Worm (Caenorhabditis elegans): ENCODE data around the gene T27A10.6.

- TF ChIP-seq lin-13 (GFP tag; optimal IDR thresholded peaks at IDR 0.05) (no peak), dpl-1 (GFP tag; optimal IDR thresholded peaks at IDR 0.05) (no peak), lsy-2 (tag; optimal IDR thresholded peaks at IDR 0.05) (no peak), mep-1 (tag; optimal IDR thresholded peaks at IDR 0.05) (no peak), duxl-1 (tag; optimal IDR thresholded peaks at IDR 0.05; ENCODE audit: poor library complexity) (no peak), attf-4 (tag; optimal IDR thresholded peaks at IDR 0.05) (no peak), F49E8.2 (tag; optimal IDR thresholded peaks at IDR 0.05; ENCODE audit: borderline replicate concordance) (no peak), ZK337.2 (GFP tag; IDR thresholded peaks at IDR 0.05) (no peak), D1046.2 (GFP tag; IDR thresholded peaks at IDR 0.05) (no peak), snpc-4 (tag; optimal IDR thresholded peaks at IDR 0.05) (no peak), spr-1 (tag; optimal IDR thresholded peaks at IDR 0.05) (no peak), spr-3 (GFP tag; optimal IDR thresholded peaks at IDR 0.05) (no peak), ama-1 (optimal IDR thresholded peaks at IDR 0.05) (no peak), mes-2 (tag; optimal IDR thresholded peaks at IDR 0.05; ENCODE audit: poor library complexity, severe bottlenecking) (no peak)
Observed at ce11 chrX:3572490-3572889, 23.7 kb downstream of the T27A10.6 start, which contains the start of gene vit-3.
